Fruit fly (Drosophila melanogaster): Measurements from ENCODE around the gene numb.

Gene numb

dm6 chr2L:9430992-9431602, 6.2 kb upstream of the numb start, which contains the start of the genes FucTB and scat:
Gene FucTB, minus strand, starts transcription at chr2L:9431052.
Gene scat, plus strand, starts transcription at chr2L:9431405.
- TF ChIP-seq CG13204 (GFP tag; optimal IDR thresholded peaks at IDR 0.05) (no peak), CG17806 (tag; optimal IDR thresholded peaks at IDR 0.05) (peak; percentile 76), rn (GFP tag; IDR thresholded peaks at IDR 0.05) (peak; percentile 78), D1 (tag; optimal IDR thresholded peaks at IDR 0.05) (peak; percentile 72), EcR (GFP tag; optimal IDR thresholded peaks at IDR 0.05) (no peak), CG12605 (GFP tag; IDR thresholded peaks at IDR 0.05) (peak; percentile 49), CG8159 (tag; optimal IDR thresholded peaks at IDR 0.05) (peak; percentile 88), Pif1A (GFP tag; optimal IDR thresholded peaks at IDR 0.05) (peak; percentile 52), CG14655 (GFP tag; optimal IDR thresholded peaks at IDR 0.05) (peak; percentile 87), CG8301 (tag; optimal IDR thresholded peaks at IDR 0.05) (no peak), Ets98B (GFP tag; IDR thresholded peaks at IDR 0.05) (peak; percentile 80), gl (tag; optimal IDR thresholded peaks at IDR 0.05) (no peak), fd96Ca (GFP tag; IDR thresholded peaks at IDR 0.05) (peak; percentile 90), CG34367 (tag; optimal IDR thresholded peaks at IDR 0.05) (peak; percentile 76), CG15710 (tag; optimal IDR thresholded peaks at IDR 0.05) (peak; percentile 88), CG32121 (GFP tag; IDR thresholded peaks at IDR 0.05) (peak; percentile 79), CG4496 (GFP tag; IDR thresholded peaks at IDR 0.05) (peak; percentile 87), CG9948 (tag; optimal IDR thresholded peaks at IDR 0.05) (peak; percentile 87), Pif1B (GFP tag; optimal IDR thresholded peaks at IDR 0.05) (peak; percentile 58), Snoo (tag; optimal IDR thresholded peaks at IDR 0.05) (peak; percentile 79), CG10348 (GFP tag; IDR thresholded peaks at IDR 0.05) (peak; percentile 71; the same call in 1 of the 2 replicates)

DNA sequence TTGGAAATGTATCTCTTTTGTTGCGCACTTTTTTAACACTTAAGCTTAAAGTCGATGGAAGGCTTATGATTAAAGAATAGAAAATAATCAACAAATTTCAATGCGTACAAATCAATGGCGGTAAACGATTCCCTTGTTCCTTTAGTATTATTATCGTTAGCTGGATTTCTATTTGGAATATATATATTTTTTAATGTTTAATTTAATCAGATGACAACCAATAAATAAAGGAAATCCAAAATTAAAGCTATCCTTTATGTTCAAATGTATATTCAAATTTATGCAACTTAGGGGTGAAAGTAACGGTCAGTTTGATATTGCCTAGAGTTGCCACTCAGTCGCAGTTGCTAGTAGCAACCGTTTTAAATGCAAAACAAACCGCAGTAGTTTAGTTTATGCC, 2.2 kb upstream of the numb start, which contains the start of gene CG3769:
CG3769 (plus strand) TSS at position 301 of the 400 bp plus-strand sequence.
- TF ChIP-seq CG17806 (tag; optimal IDR thresholded peaks at IDR 0.05) (no peak), gl (tag; optimal IDR thresholded peaks at IDR 0.05) (no peak), Pif1A (GFP tag; optimal IDR thresholded peaks at IDR 0.05) (no peak), EcR (GFP tag; optimal IDR thresholded peaks at IDR 0.05) (no peak), CG8159 (tag; optimal IDR thresholded peaks at IDR 0.05) (no peak), CG34367 (tag; optimal IDR thresholded peaks at IDR 0.05) (no peak), rn (GFP tag; IDR thresholded peaks at IDR 0.05) (no peak), Pif1B (GFP tag; optimal IDR thresholded peaks at IDR 0.05) (no peak), D1 (tag; optimal IDR thresholded peaks at IDR 0.05) (no peak), CG8301 (tag; optimal IDR thresholded peaks at IDR 0.05) (no peak), Ets98B (GFP tag; IDR thresholded peaks at IDR 0.05) (no peak), fd96Ca (GFP tag; IDR thresholded peaks at IDR 0.05) (no peak), CG32121 (GFP tag; IDR thresholded peaks at IDR 0.05) (no peak), CG4496 (GFP tag; IDR thresholded peaks at IDR 0.05) (no peak)

dm6 chr2L:9436504-9436903, 765 bp upstream of the numb start, which contains the start of gene RpS28-like:
Gene RpS28-like, plus strand, starts transcription at chr2L:9436804.
- TF ChIP-seq CG17806 (tag; optimal IDR thresholded peaks at IDR 0.05) (no peak), CG9948 (tag; optimal IDR thresholded peaks at IDR 0.05) (no peak), gl (tag; optimal IDR thresholded peaks at IDR 0.05) (no peak), Snoo (tag; optimal IDR thresholded peaks at IDR 0.05) (no peak), CG12605 (GFP tag; IDR thresholded peaks at IDR 0.05) (no peak), Pif1B (GFP tag; optimal IDR thresholded peaks at IDR 0.05) (no peak), CG14655 (GFP tag; optimal IDR thresholded peaks at IDR 0.05) (no peak), CG8159 (tag; optimal IDR thresholded peaks at IDR 0.05) (no peak), CG34367 (tag; optimal IDR thresholded peaks at IDR 0.05) (no peak), CG15710 (tag; optimal IDR thresholded peaks at IDR 0.05) (no peak), Ets98B (GFP tag; IDR thresholded peaks at IDR 0.05) (no peak)

DNA sequence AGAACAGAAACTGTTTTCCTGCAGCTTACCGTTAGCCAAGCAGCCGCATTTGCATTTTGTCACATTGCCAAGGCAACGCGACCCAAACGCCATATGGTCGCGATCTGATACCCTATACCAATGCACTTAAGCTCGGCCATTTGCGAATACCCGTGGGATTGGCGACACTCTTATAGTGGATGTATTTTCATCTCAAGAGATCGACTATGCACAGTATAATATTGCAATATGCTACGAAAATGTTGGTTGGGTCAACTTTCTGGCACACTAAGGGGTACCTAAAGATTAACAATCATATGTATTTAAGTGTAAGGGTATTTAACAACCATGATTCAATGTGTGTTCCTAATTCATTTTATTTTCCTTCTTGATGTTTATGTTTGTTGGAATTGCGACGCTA, 958 bp downstream of the numb start:
- TF ChIP-seq CG10348 (GFP tag; IDR thresholded peaks at IDR 0.05): no peak
- peak; percentile 47 for TF ChIP-seq Ets98B (GFP tag; IDR thresholded peaks at IDR 0.05)
- TF ChIP-seq CG17806 (tag; optimal IDR thresholded peaks at IDR 0.05): peak; percentile 39
- peak; percentile 13 for TF ChIP-seq Snoo (tag; optimal IDR thresholded peaks at IDR 0.05)
- TF ChIP-seq CG4496 (GFP tag; IDR thresholded peaks at IDR 0.05): peak; percentile 70; the same call in 1 of the 3 replicates
- TF ChIP-seq EcR (GFP tag; optimal IDR thresholded peaks at IDR 0.05): no peak
- no peak for TF ChIP-seq CG12605 (GFP tag; IDR thresholded peaks at IDR 0.05)
- no peak for TF ChIP-seq gl (tag; optimal IDR thresholded peaks at IDR 0.05)
- TF ChIP-seq CG32121 (GFP tag; IDR thresholded peaks at IDR 0.05): peak; percentile 42; the same call in 1 of the 2 replicates
- peak; percentile 23 for TF ChIP-seq CG34367 (tag; optimal IDR thresholded peaks at IDR 0.05)
- peak; percentile 7 for TF ChIP-seq Pif1A (GFP tag; optimal IDR thresholded peaks at IDR 0.05)
- TF ChIP-seq CG9948 (tag; optimal IDR thresholded peaks at IDR 0.05): peak; percentile 27
- TF ChIP-seq CG8159 (tag; optimal IDR thresholded peaks at IDR 0.05): peak; percentile 44
- no peak for TF ChIP-seq Pif1B (GFP tag; optimal IDR thresholded peaks at IDR 0.05)
- peak; percentile 40 for TF ChIP-seq CG14655 (GFP tag; optimal IDR thresholded peaks at IDR 0.05)
- TF ChIP-seq CG13204 (GFP tag; optimal IDR thresholded peaks at IDR 0.05): no peak
- TF ChIP-seq CG15710 (tag; optimal IDR thresholded peaks at IDR 0.05): peak; percentile 32
- TF ChIP-seq CG8301 (tag; optimal IDR thresholded peaks at IDR 0.05): peak; percentile 34
- TF ChIP-seq fd96Ca (GFP tag; IDR thresholded peaks at IDR 0.05): no peak; the same call in 2 of the 3 replicates

- TF ChIP-seq Pif1B (GFP tag; optimal IDR thresholded peaks at IDR 0.05) (no peak), EcR (GFP tag; optimal IDR thresholded peaks at IDR 0.05) (no peak), fd96Ca (GFP tag; IDR thresholded peaks at IDR 0.05) (no peak), rn (GFP tag; IDR thresholded peaks at IDR 0.05) (no peak), D1 (tag; optimal IDR thresholded peaks at IDR 0.05) (no peak), CG9948 (tag; optimal IDR thresholded peaks at IDR 0.05) (no peak), Pif1A (GFP tag; optimal IDR thresholded peaks at IDR 0.05) (no peak), Ets98B (GFP tag; IDR thresholded peaks at IDR 0.05) (no peak)
Observed at dm6 chr2L:9440640-9441039, 3.4 kb downstream of the numb start, which contains the start of gene CG33723. Gene CG33723, minus strand, starts transcription at chr2L:9440740.
